Worm (Caenorhabditis elegans) whole organism, L4/young adult: ENCODE results near the gene mlc-4.

Source experiments
- W03F9.2 ChIP-seq: fragments of 150-350 bp; optimal IDR thresholded peaks from 2 replicates; lab custom pipeline; 2014; ENCODE audit warnings: missing biosample characterization, missing genetic modification characterization
- dao-5 ChIP-seq: sonication (generic microtip); optimal IDR thresholded peaks from 2 replicates; lab custom pipeline; 2016; ENCODE audit warnings: missing genotype, missing genetic modification characterization, moderate library complexity, missing compliant biosample characterization
- him-1 ChIP-seq: sonication (generic microtip); optimal IDR thresholded peaks from 2 replicates; lab custom pipeline; 2016; ENCODE audit warnings: missing genotype, missing genetic modification reagents, missing genetic modification characterization, missing compliant biosample characterization

- no peak for TF ChIP-seq dao-5 (tag; lab: Kevin White, UChicago)
- no peak for TF ChIP-seq him-1 (tag; lab: Kevin White, UChicago)
- no peak for TF ChIP-seq W03F9.2 (tag; lab: Kevin White, UChicago)
These were observed 44.5 kb downstream of the mlc-4 start for ce11 chrIII:3349061-3349460.
